Worm (Caenorhabditis elegans) whole organism, young adult: Measurements from ENCODE around the gene dcap-2.
"Not testable (repeated sequence)": the region's sequence is repeated elsewhere in the genome, so short reads cannot be mapped to it uniquely, and the experiment has no call there.

Experiments used
- B0261.1 ChIP-seq: sonication (generic microtip); optimal IDR thresholded peaks from 2 replicates; lab custom pipeline; 2016; ENCODE audit warnings: mild to moderate bottlenecking, missing genetic modification characterization, moderate library complexity, missing compliant biosample characterization
- D2030.7 ChIP-seq: fragments of 200-800 bp; sonication (Bioruptor generic); IDR thresholded peaks from 2 replicates; pipeline ENCODE4 v1.3.6; 2022; ENCODE audit warnings: missing genetic modification reagents, missing genetic modification characterization, missing compliant biosample characterization
- F37B4.10 ChIP-seq: fragments of 200-800 bp; sonication (Bioruptor generic); IDR thresholded peaks from 2 replicates; pipeline ENCODE4 v1.3.6; 2022; ENCODE audit warnings: missing genetic modification characterization, missing compliant biosample characterization
- F49E8.2 ChIP-seq: sonication (generic microtip); optimal IDR thresholded peaks from 3 replicates; lab custom pipeline; 2017; ENCODE audit warnings: missing genetic modification characterization, mild to moderate bottlenecking, missing compliant biosample characterization, antibody characterized with exemption, moderate library complexity; ENCODE audit not compliant: insufficient read depth
- Y53F4B.3 ChIP-seq: fragments of 200-800 bp; sonication (Bioruptor generic); IDR thresholded peaks from 2 replicates; pipeline ENCODE4 v1.3.6; 2022; ENCODE audit warnings: missing genetic modification reagents, missing genetic modification characterization, missing compliant biosample characterization
- attf-3 ChIP-seq: fragments of 200-800 bp; sonication (Bioruptor generic); conservative IDR thresholded peaks from 2 replicates; pipeline ENCODE4 v1.3.6; 2022; ENCODE audit warnings: missing genetic modification reagents, missing genetic modification characterization, missing compliant biosample characterization
- attf-6 ChIP-seq: fragments of 200-800 bp; sonication (Bioruptor generic); IDR thresholded peaks from 2 replicates; pipeline ENCODE4 v1.3.6; 2022; ENCODE audit warnings: missing genetic modification reagents, missing genetic modification characterization, missing compliant biosample characterization
- bed-1 ChIP-seq: fragments of 200-800 bp; sonication (Bioruptor generic); IDR thresholded peaks from 2 replicates; pipeline ENCODE4 v1.3.6; 2022; ENCODE audit warnings: missing genetic modification reagents, missing genetic modification characterization, missing compliant biosample characterization
- cebp-2 ChIP-seq: fragments of 200-800 bp; sonication (Bioruptor generic); IDR thresholded peaks from 2 replicates; pipeline ENCODE4 v1.3.6; 2022; ENCODE audit warnings: missing genetic modification characterization, missing compliant biosample characterization
- ceh-100 ChIP-seq: fragments of 200-800 bp; sonication (Bioruptor generic); IDR thresholded peaks from 2 replicates; pipeline ENCODE4 v1.3.6; 2022; ENCODE audit warnings: missing genetic modification reagents, missing genetic modification characterization, missing compliant biosample characterization
- ceh-91 ChIP-seq: fragments of 200-800 bp; sonication (Bioruptor generic); IDR thresholded peaks from 2 replicates; pipeline ENCODE4 v1.3.6; 2022; ENCODE audit warnings: missing genetic modification reagents, missing genetic modification characterization, missing compliant biosample characterization
- dpl-1 ChIP-seq: fragments of 150-350 bp; optimal IDR thresholded peaks from 2 replicates; lab custom pipeline; 2014; ENCODE audit warnings: missing biosample characterization, missing genetic modification reagents, missing genetic modification characterization
- ekl-4 ChIP-seq: fragments of 200-800 bp; sonication (Bioruptor generic); IDR thresholded peaks from 2 replicates; pipeline ENCODE4 v1.3.6; 2022; ENCODE audit warnings: missing genetic modification reagents, missing genetic modification characterization, missing compliant biosample characterization
- gei-17 ChIP-seq: fragments of 200-800 bp; sonication (Bioruptor generic); optimal IDR thresholded peaks from 2 replicates; lab custom pipeline; 2018; ENCODE audit warnings: mild to moderate bottlenecking, missing genetic modification characterization, missing compliant biosample characterization
- hlh-12 ChIP-seq: sonication (generic microtip); optimal IDR thresholded peaks from 2 replicates; lab custom pipeline; 2016; ENCODE audit warnings: missing genetic modification characterization, missing compliant biosample characterization
- hmg-1.2 ChIP-seq: fragments of 200-800 bp; sonication (Bioruptor generic); IDR thresholded peaks from 2 replicates; pipeline ENCODE4 v1.3.6; 2022; ENCODE audit warnings: missing genetic modification reagents, missing genetic modification characterization, missing compliant biosample characterization
- hrde-1 ChIP-seq: sonication (generic microtip); optimal IDR thresholded peaks from 2 replicates; lab custom pipeline; 2016; ENCODE audit warnings: missing genetic modification characterization, mild to moderate bottlenecking, missing compliant biosample characterization, moderate library complexity, missing genotype, missing genetic modification reagents, borderline replicate concordance
- let-526 ChIP-seq: fragments of 200-800 bp; sonication (Bioruptor generic); IDR thresholded peaks from 2 replicates; pipeline ENCODE4 v1.3.6; 2022; ENCODE audit warnings: missing genetic modification reagents, missing genetic modification characterization, missing compliant biosample characterization
- let-607 ChIP-seq, 2 experiments: fragments of 200-800 bp in 1 of 2; sonication (Bioruptor generic) in 1 of 2; sonication (generic microtip) in 1 of 2; optimal IDR thresholded peaks; 2 replicates each; lab custom pipeline; 2016 to 2018; ENCODE audit warnings: mild to moderate bottlenecking in 2 of 2, missing compliant biosample characterization in 2 of 2, missing genetic modification characterization in 2 of 2, moderate library complexity in 2 of 2, missing genotype in 1 of 2
- lin-26 ChIP-seq: fragments of 200-800 bp; sonication (Bioruptor generic); IDR thresholded peaks from 2 replicates; pipeline ENCODE4 v1.3.6; 2022; ENCODE audit warnings: missing genetic modification reagents, missing genetic modification characterization, missing compliant biosample characterization
- lin-40 ChIP-seq: sonication (generic microtip); optimal IDR thresholded peaks from 2 replicates; lab custom pipeline; 2016; ENCODE audit warnings: missing genetic modification characterization, mild to moderate bottlenecking, missing compliant biosample characterization, missing genotype, missing genetic modification reagents
- lsl-1 ChIP-seq: fragments of 200-800 bp; sonication (Bioruptor generic); optimal IDR thresholded peaks from 2 replicates; lab custom pipeline; 2018; ENCODE audit warnings: mild to moderate bottlenecking, missing genetic modification characterization, moderate library complexity, missing compliant biosample characterization
- madf-3 ChIP-seq: fragments of 200-800 bp; sonication (Bioruptor generic); IDR thresholded peaks from 2 replicates; pipeline ENCODE4 v1.3.6; 2022; ENCODE audit warnings: missing genetic modification reagents, missing genetic modification characterization, missing compliant biosample characterization
- madf-6 ChIP-seq: fragments of 200-800 bp; sonication (Bioruptor generic); IDR thresholded peaks from 2 replicates; pipeline ENCODE4 v1.3.6; 2022; ENCODE audit warnings: missing genetic modification reagents, missing genetic modification characterization, missing compliant biosample characterization
- mcd-1 ChIP-seq: fragments of 200-800 bp; sonication (Bioruptor generic); IDR thresholded peaks from 2 replicates; pipeline ENCODE4 v1.3.6; 2022; ENCODE audit warnings: missing genetic modification reagents, missing genetic modification characterization, missing compliant biosample characterization
- mel-28 ChIP-seq: sonication (generic microtip); optimal IDR thresholded peaks from 2 replicates; lab custom pipeline; 2016; ENCODE audit warnings: borderline replicate concordance, mild to moderate bottlenecking, missing genetic modification characterization, missing compliant biosample characterization
- mxl-1 ChIP-seq: sonication (generic microtip); optimal IDR thresholded peaks from 2 replicates; lab custom pipeline; 2016; ENCODE audit warnings: missing genetic modification characterization, missing compliant biosample characterization
- nhr-80 ChIP-seq: sonication (generic microtip); optimal IDR thresholded peaks from 2 replicates; lab custom pipeline; 2016; ENCODE audit warnings: missing genetic modification characterization, missing compliant biosample characterization
- rcor-1 ChIP-seq: fragments of 200-800 bp; sonication (Bioruptor generic); IDR thresholded peaks from 2 replicates; pipeline ENCODE4 v1.3.6; 2022; ENCODE audit warnings: missing genetic modification reagents, missing genetic modification characterization, missing compliant biosample characterization
- rpc-1 ChIP-seq, 2 experiments: fragments of 150-350 bp in 1 of 2; sonication (generic microtip) in 1 of 2; optimal IDR thresholded peaks; 2 replicates each; lab custom pipeline; 2014 to 2018; ENCODE audit warnings: missing biosample characterization in 1 of 2, missing genetic modification characterization in 1 of 2, missing genetic modification reagents in 1 of 2, missing genotype in 1 of 2
- sea-2 ChIP-seq: fragments of 200-800 bp; sonication (Bioruptor generic); IDR thresholded peaks from 2 replicates; pipeline ENCODE4 v1.3.6; 2022; ENCODE audit warnings: missing genetic modification characterization, missing compliant biosample characterization
- snpc-1.3 ChIP-seq: sonication (generic microtip); optimal IDR thresholded peaks from 2 replicates; lab custom pipeline; 2017; ENCODE audit warnings: missing genetic modification characterization, mild to moderate bottlenecking, missing compliant biosample characterization, antibody characterized with exemption, moderate library complexity, missing genotype, missing genetic modification reagents; ENCODE audit not compliant: insufficient read depth
- snpc-3.4 ChIP-seq: sonication (generic microtip); optimal IDR thresholded peaks from 2 replicates; lab custom pipeline; 2017; ENCODE audit warnings: missing genetic modification characterization, mild to moderate bottlenecking, missing compliant biosample characterization, antibody characterized with exemption, moderate library complexity, missing genotype, missing genetic modification reagents
- tbp1 ChIP-seq: fragments of 200-800 bp; sonication (Bioruptor generic); optimal IDR thresholded peaks from 2 replicates; lab custom pipeline; 2018; ENCODE audit warnings: mild to moderate bottlenecking, missing genetic modification characterization, missing compliant biosample characterization
- zfh-2 ChIP-seq: fragments of 200-800 bp; sonication (Bioruptor generic); conservative IDR thresholded peaks from 2 replicates; pipeline ENCODE4 v1.3.6; 2022; ENCODE audit warnings: missing genetic modification reagents, missing genetic modification characterization, missing compliant biosample characterization
- ztf-28 ChIP-seq: fragments of 200-800 bp; sonication (Bioruptor generic); IDR thresholded peaks from 2 replicates; pipeline ENCODE4 v1.3.6; 2022; ENCODE audit warnings: missing genetic modification reagents, missing genetic modification characterization, missing compliant biosample characterization
- ztf-6 ChIP-seq: fragments of 200-800 bp; sonication (Bioruptor generic); IDR thresholded peaks from 2 replicates; pipeline ENCODE4 v1.3.6; 2022; ENCODE audit warnings: missing genetic modification reagents, missing genetic modification characterization, missing compliant biosample characterization

dcap-2 gene

ce11 chrIV:13508924-13509323 lies 12.7 kb downstream of the dcap-2 start, which contains the start of gene afmd-2:
TSS of gene afmd-2 (plus strand) at chrIV:13509224.
- TF ChIP-seq nhr-80 (tag; lab: Kevin White, UChicago) (peak; percentile 1), let-607 (tag; optimal IDR thresholded peaks at IDR 0.05; lab: Kevin White, UChicago) (no peak), mxl-1 (tag; lab: Kevin White, UChicago) (no peak), cebp-2 (GFP tag; lab: Robert Waterston, UW) (no peak), sea-2 (no peak)

ce11 chrIV:13505662-13506061 lies 16.0 kb downstream of the dcap-2 start, which contains the start of gene nlp-17:
TSS of gene nlp-17 (minus strand) at chrIV:13505762.
- TF ChIP-seq lin-40 (no peak), gei-17 (GFP tag; lab: Kevin White, UChicago) (no peak), let-526 (GFP tag; lab: Robert Waterston, UW) (no peak), snpc-3.4 (tag; lab: Kevin White, UChicago) (no peak), rpc-1 (optimal IDR thresholded peaks at IDR 0.05; lab: Kevin White, UChicago) (no peak), rpc-1 (tag; optimal IDR thresholded peaks at IDR 0.05; lab: Kevin White, UChicago) (no peak), madf-3 (no peak), mel-28 (no peak), madf-6 (GFP tag; lab: Robert Waterston, UW) (no peak), hlh-12 (tag; lab: Kevin White, UChicago) (no peak)

ce11 chrIV:13505144-13505543 lies 16.5 kb downstream of the dcap-2 start, which contains the start of gene seld-1:
TSS of gene seld-1 (plus strand) at chrIV:13505444.
- TF ChIP-seq let-607 (tag; optimal IDR thresholded peaks at IDR 0.05; lab: Kevin White, UChicago): no peak
- no peak for TF ChIP-seq ztf-6 (GFP tag; lab: Robert Waterston, UW)
- TF ChIP-seq F37B4.10 (GFP tag; lab: Robert Waterston, UW): no peak
- TF ChIP-seq ceh-100 (GFP tag; lab: Robert Waterston, UW): no peak
- no peak for TF ChIP-seq zfh-2 (GFP tag; lab: Robert Waterston, UW)
- TF ChIP-seq ztf-28: no peak
- no peak for TF ChIP-seq ekl-4 (GFP tag; lab: Robert Waterston, UW)
- no peak for TF ChIP-seq ceh-91 (GFP tag; lab: Robert Waterston, UW)
- TF ChIP-seq bed-1 (GFP tag; lab: Robert Waterston, UW): no peak
- TF ChIP-seq hrde-1 (tag; lab: Kevin White, UChicago): no peak

- TF ChIP-seq tbp1 (GFP tag; lab: Kevin White, UChicago) (peak; percentile 65), hmg-1.2 (GFP tag; lab: Robert Waterston, UW) (peak; percentile 24; the same call in 1 of the 2 replicates), madf-6 (GFP tag; lab: Robert Waterston, UW) (peak; percentile 8; the same call in 1 of the 2 replicates), lin-26 (peak; percentile 54; the same call in 1 of the 2 replicates), rpc-1 (tag; optimal IDR thresholded peaks at IDR 0.05; lab: Kevin White, UChicago) (peak; percentile 46), attf-6 (GFP tag; lab: Robert Waterston, UW) (0 out of 2 replicates have a peak, but pooled peaks have one; percentile 8), B0261.1 (tag; lab: Kevin White, UChicago) (peak; percentile 33)
- TF ChIP-seq rpc-1 (optimal IDR thresholded peaks at IDR 0.05; lab: Kevin White, UChicago): not testable (repeated sequence)
These were observed 17.6 kb downstream of the dcap-2 start for ce11 chrIV:13504065-13504464.

- TF ChIP-seq attf-6 (GFP tag; lab: Robert Waterston, UW) (peak; percentile 37), ekl-4 (GFP tag; lab: Robert Waterston, UW) (0 out of 2 replicates have a peak, but pooled peaks have one; percentile 12), attf-3 (GFP tag; lab: Robert Waterston, UW) (0 out of 2 replicates have a peak, but pooled peaks have one; percentile 29), rcor-1 (GFP tag; lab: Robert Waterston, UW) (0 out of 2 replicates have a peak, but pooled peaks have one; percentile 10), snpc-1.3 (tag; lab: Kevin White, UChicago) (peak; percentile 27), ztf-28 (peak; percentile 5; the same call in 1 of the 2 replicates), madf-6 (GFP tag; lab: Robert Waterston, UW) (peak; percentile 54), mcd-1 (GFP tag; lab: Robert Waterston, UW) (peak; percentile 54), dpl-1 (GFP tag; lab: Kevin White, UChicago) (peak; percentile 16), F49E8.2 (tag; lab: Kevin White, UChicago) (peak; percentile 41), Y53F4B.3 (GFP tag; lab: Robert Waterston, UW) (0 out of 2 replicates have a peak, but pooled peaks have one; percentile 4), ceh-91 (GFP tag; lab: Robert Waterston, UW) (peak; percentile 48; the same call in 1 of the 2 replicates), ceh-100 (GFP tag; lab: Robert Waterston, UW) (peak; percentile 80), lsl-1 (GFP tag; lab: Kevin White, UChicago) (peak; percentile 70), D2030.7 (GFP tag; lab: Robert Waterston, UW) (peak; percentile 54)
These were observed 18.2 kb downstream of the dcap-2 start for ce11 chrIV:13503365-13504015.
